Fruit fly (Drosophila melanogaster) whole organism, wandering third instar larva: Measurements from ENCODE around the gene ouib.

Experiments used
- Abd-B ChIP-seq: fragments of >200 bp; optimal IDR thresholded peaks from 2 replicates; lab custom pipeline; 2017; ENCODE audit warnings: missing biosample characterization, missing genetic modification characterization
- CG32264 ChIP-seq: fragments of 200-800 bp; sonication (Bioruptor generic); optimal IDR thresholded peaks from 2 replicates; lab custom pipeline; 2016; ENCODE audit warnings: missing biosample characterization, missing genetic modification characterization
- CG9705 ChIP-seq: fragments of 200-800 bp; sonication (Bioruptor generic); optimal IDR thresholded peaks from 2 replicates; lab custom pipeline; 2018; ENCODE audit warnings: missing biosample characterization, mild to moderate bottlenecking, missing genetic modification characterization
- CrebA ChIP-seq: fragments of 200-800 bp; sonication (Bioruptor generic); optimal IDR thresholded peaks from 2 replicates; lab custom pipeline; 2016; ENCODE audit warnings: missing biosample characterization, mild to moderate bottlenecking, missing genetic modification characterization, borderline replicate concordance
- Dfd ChIP-seq: fragments of >200 bp; optimal IDR thresholded peaks from 2 replicates; lab custom pipeline; 2017; ENCODE audit warnings: missing biosample characterization, missing genetic modification characterization
- Dif ChIP-seq: fragments of 200-275, 200-300 bp; sonication (Bioruptor generic); optimal IDR thresholded peaks from 2 replicates; lab custom pipeline; 2018; ENCODE audit warnings: missing biosample characterization, missing genetic modification characterization; ENCODE audit not compliant: partially characterized antibody
- GATAd ChIP-seq: sonication (Bioruptor generic); optimal IDR thresholded peaks from 2 replicates; lab custom pipeline; 2016; ENCODE audit warnings: missing biosample characterization, missing genetic modification characterization
- HLH106 ChIP-seq: fragments of 200-800 bp; optimal IDR thresholded peaks from 3 replicates; lab custom pipeline; 2019; ENCODE audit warnings: missing biosample characterization, mild to moderate bottlenecking, missing genetic modification characterization, moderate library complexity
- Hnf4 ChIP-seq: fragments of 200-800 bp; sonication (Bioruptor generic); optimal IDR thresholded peaks from 2 replicates; lab custom pipeline; 2016; ENCODE audit warnings: missing biosample characterization, mild to moderate bottlenecking, missing genetic modification characterization
- Hr78 ChIP-seq: fragments of >200 bp; optimal IDR thresholded peaks from 2 replicates; lab custom pipeline; 2017; ENCODE audit warnings: missing biosample characterization, missing genetic modification characterization
- Hr83 ChIP-seq: fragments of 200-300 bp; sonication (Bioruptor generic); optimal IDR thresholded peaks from 2 replicates; lab custom pipeline; 2016; ENCODE audit warnings: missing biosample characterization, mild to moderate bottlenecking, missing genetic modification characterization, moderate library complexity; ENCODE audit not compliant: poor library complexity, severe bottlenecking
- Jra ChIP-seq: sonication (Bioruptor generic); optimal IDR thresholded peaks from 2 replicates; lab custom pipeline; 2016; ENCODE audit warnings: missing biosample characterization, missing genetic modification characterization
- Mio ChIP-seq: sonication (Bioruptor generic); optimal IDR thresholded peaks from 2 replicates; lab custom pipeline; 2016; ENCODE audit warnings: missing biosample characterization, missing genetic modification characterization
- Myc ChIP-seq: fragments of >200 bp; optimal IDR thresholded peaks from 2 replicates; lab custom pipeline; 2017
- N ChIP-seq: fragments of >200 bp; optimal IDR thresholded peaks from 2 replicates; lab custom pipeline; 2018; ENCODE audit warnings: missing biosample characterization, missing external identifiers, missing genetic modification characterization
- OdsH ChIP-seq: fragments of 200-800 bp; sonication (Bioruptor generic); optimal IDR thresholded peaks from 2 replicates; lab custom pipeline; 2016; ENCODE audit warnings: missing biosample characterization, mild to moderate bottlenecking, missing genetic modification characterization
- Rel ChIP-seq, 2 experiments: fragments of 200-800 bp; sonication (Bioruptor generic) in 1 of 2; optimal IDR thresholded peaks; 2 replicates in 1 of 2; 3 replicates in 1 of 2; lab custom pipeline; 2016 to 2019; ENCODE audit warnings: mild to moderate bottlenecking in 2 of 2, missing biosample characterization in 2 of 2, missing genetic modification characterization in 2 of 2, moderate library complexity in 1 of 2
- Sp1 ChIP-seq: fragments of 200-800 bp; sonication (Bioruptor generic); optimal IDR thresholded peaks from 3 replicates; lab custom pipeline; 2019; ENCODE audit warnings: missing biosample characterization, mild to moderate bottlenecking, missing genetic modification characterization, moderate library complexity
- Vsx2 ChIP-seq: fragments of 200-300, 225-300 bp; sonication (Bioruptor generic); optimal IDR thresholded peaks from 2 replicates; lab custom pipeline; 2018; ENCODE audit warnings: missing biosample characterization, missing genetic modification characterization; ENCODE audit not compliant: partially characterized antibody
- br ChIP-seq: fragments of 200-800 bp; sonication (Bioruptor generic); optimal IDR thresholded peaks from 2 replicates; lab custom pipeline; 2016; ENCODE audit warnings: missing biosample characterization, missing genetic modification characterization
- brk ChIP-seq: fragments of 200-800 bp; sonication (Bioruptor generic); optimal IDR thresholded peaks from 2 replicates; lab custom pipeline; 2016; ENCODE audit warnings: missing biosample characterization, mild to moderate bottlenecking, missing genetic modification characterization
- dl ChIP-seq, 2 experiments: fragments of 175-275, 200-275 bp in 1 of 2; fragments of 200-275 bp in 1 of 2; sonication (Bioruptor generic); optimal IDR thresholded peaks; lab custom pipeline; 2018; ENCODE audit warnings: mild to moderate bottlenecking in 2 of 2, missing biosample characterization in 2 of 2, missing genetic modification characterization in 2 of 2, moderate library complexity in 2 of 2; ENCODE audit not compliant: partially characterized antibody in 2 of 2, insufficient read depth in 1 of 2
- dmrt93B ChIP-seq: fragments of 200-800 bp; sonication (Bioruptor generic); optimal IDR thresholded peaks from 2 replicates; lab custom pipeline; 2018; ENCODE audit warnings: missing biosample characterization, mild to moderate bottlenecking, missing genetic modification characterization
- dsf ChIP-seq: sonication (Bioruptor generic); optimal IDR thresholded peaks from 2 replicates; lab custom pipeline; 2016; ENCODE audit warnings: missing biosample characterization, missing genetic modification characterization, borderline replicate concordance
- ey ChIP-seq: fragments of 200-800 bp; sonication (Bioruptor generic); optimal IDR thresholded peaks from 2 replicates; lab custom pipeline; 2016; ENCODE audit warnings: missing biosample characterization, missing genetic modification characterization
- foxo ChIP-seq, 2 experiments: fragments of 200-800 bp; sonication (Bioruptor generic); optimal IDR thresholded peaks; 2 replicates in 1 of 2; 3 replicates in 1 of 2; lab custom pipeline; 2016 to 2017; ENCODE audit warnings: missing biosample characterization in 2 of 2, missing genetic modification characterization in 2 of 2
- fru ChIP-seq: fragments of 200-800 bp; sonication (Bioruptor generic); optimal IDR thresholded peaks from 3 replicates; lab custom pipeline; 2016; ENCODE audit warnings: missing biosample characterization, mild to moderate bottlenecking, missing genetic modification characterization
- h ChIP-seq: fragments of 200-800 bp; sonication (Bioruptor generic); optimal IDR thresholded peaks from 3 replicates; lab custom pipeline; 2016; ENCODE audit warnings: missing biosample characterization, mild to moderate bottlenecking, missing genetic modification characterization
- jim ChIP-seq: fragments of 175-275, 200-325 bp; sonication (Bioruptor generic); optimal IDR thresholded peaks from 2 replicates; lab custom pipeline; 2016; ENCODE audit warnings: missing biosample characterization, mild to moderate bottlenecking, missing genetic modification characterization
- lola ChIP-seq: fragments of >200 bp; optimal IDR thresholded peaks from 2 replicates; lab custom pipeline; 2017; ENCODE audit warnings: missing biosample characterization, missing genetic modification characterization
- pan ChIP-seq: fragments of >200 bp; optimal IDR thresholded peaks from 2 replicates; lab custom pipeline; 2017
- psq ChIP-seq: fragments of 200-800 bp; sonication (Bioruptor generic); optimal IDR thresholded peaks from 3 replicates; lab custom pipeline; 2017; ENCODE audit warnings: missing biosample characterization, mild to moderate bottlenecking, missing genetic modification characterization, moderate library complexity
- rgr ChIP-seq: fragments of 200-800 bp; sonication (Bioruptor generic); optimal IDR thresholded peaks from 3 replicates; lab custom pipeline; 2016; ENCODE audit warnings: missing biosample characterization, mild to moderate bottlenecking, missing genetic modification characterization
- sage ChIP-seq: fragments of 200-800 bp; sonication (Bioruptor generic); optimal IDR thresholded peaks from 2 replicates; lab custom pipeline; 2016; ENCODE audit warnings: missing biosample characterization, mild to moderate bottlenecking, missing genetic modification characterization
- sv ChIP-seq: fragments of 200-800 bp; sonication (Bioruptor generic); optimal IDR thresholded peaks from 3 replicates; lab custom pipeline; 2016; ENCODE audit warnings: missing biosample characterization, missing genetic modification characterization
- tai ChIP-seq: sonication (Bioruptor generic); optimal IDR thresholded peaks from 2 replicates; lab custom pipeline; 2016; ENCODE audit warnings: missing biosample characterization, missing genetic modification characterization
- usp ChIP-seq: fragments of >200 bp; optimal IDR thresholded peaks from 2 replicates; lab custom pipeline; 2017; ENCODE audit warnings: missing biosample characterization, missing genetic modification characterization
- woc ChIP-seq: sonication (Bioruptor generic); optimal IDR thresholded peaks from 2 replicates; lab custom pipeline; 2016; ENCODE audit warnings: missing biosample characterization, mild to moderate bottlenecking, missing genetic modification characterization

ouib gene

dm6 chr3R:8742661-8743060 lies 17.4 kb downstream of the ouib start:
- TF ChIP-seq GATAd, result no peak
- TF ChIP-seq dsf, result no peak
- no peak for TF ChIP-seq Mio (GFP tag; lab: Kevin White, UChicago)
- TF ChIP-seq Abd-B (GFP tag; lab: Kevin White, UChicago), result no peak
- TF ChIP-seq Hr83, result no peak
- no peak for TF ChIP-seq ey (GFP tag; lab: Kevin White, UChicago)
- no peak for TF ChIP-seq brk (GFP tag; lab: Kevin White, UChicago)
- no peak for TF ChIP-seq CG9705
- no peak for TF ChIP-seq woc
- TF ChIP-seq usp, result no peak
- TF ChIP-seq sv (GFP tag; lab: Kevin White, UChicago), result no peak
- TF ChIP-seq Dif (GFP tag; lab: Kevin White, UChicago), result no peak
- no peak for TF ChIP-seq psq (GFP tag; lab: Kevin White, UChicago)
- no peak for TF ChIP-seq Dfd (GFP tag; lab: Kevin White, UChicago)
- TF ChIP-seq tai (GFP tag; lab: Kevin White, UChicago), result no peak
- no peak for TF ChIP-seq Rel (GFP tag; optimal IDR thresholded peaks at IDR 0.05; lab: Kevin White, UChicago)
- TF ChIP-seq Rel (tag; optimal IDR thresholded peaks at IDR 0.05; lab: Kevin White, UChicago), result no peak
- TF ChIP-seq br, result no peak

- TF ChIP-seq dmrt93B, result peak; percentile 19
- peak; percentile 15 for TF ChIP-seq sv (GFP tag; lab: Kevin White, UChicago)
- peak; percentile 60 for TF ChIP-seq h (GFP tag; lab: Kevin White, UChicago)
- peak; percentile 42 for TF ChIP-seq br
- TF ChIP-seq foxo (GFP tag; optimal IDR thresholded peaks at IDR 0.05; lab: Kevin White, UChicago), result peak in 1 of 2 experiments; percentile 53
- TF ChIP-seq Abd-B (GFP tag; lab: Kevin White, UChicago), result no peak
- TF ChIP-seq Dif (GFP tag; lab: Kevin White, UChicago), result no peak
- peak; percentile 47 for TF ChIP-seq fru (GFP tag; lab: Kevin White, UChicago)
- peak; percentile 46 for TF ChIP-seq OdsH (GFP tag; lab: Kevin White, UChicago)
- peak; percentile 12 for TF ChIP-seq psq (GFP tag; lab: Kevin White, UChicago)
- TF ChIP-seq ey (GFP tag; lab: Kevin White, UChicago), result peak; percentile 65
- peak; percentile 52 for TF ChIP-seq HLH106
- TF ChIP-seq rgr (GFP tag; lab: Kevin White, UChicago), result peak; percentile 50
- no peak for TF ChIP-seq Sp1
- peak; percentile 54 for TF ChIP-seq tai (GFP tag; lab: Kevin White, UChicago)
- peak; percentile 54 for TF ChIP-seq Hnf4
- TF ChIP-seq, all 38 proteins: peak for 13
Observed at dm6 chr3R:8744198-8744597, 18.9 kb downstream of the ouib start.

dm6 chr3R:8746354-8746753 lies 21.1 kb downstream of the ouib start:
- no peak for TF ChIP-seq N (GFP tag; lab: Kevin White, UChicago)
- TF ChIP-seq CG9705, result no peak
- TF ChIP-seq Abd-B (GFP tag; lab: Kevin White, UChicago), result no peak
- TF ChIP-seq pan, result no peak
- TF ChIP-seq h (GFP tag; lab: Kevin White, UChicago), result peak; percentile 72
- peak; percentile 41 for TF ChIP-seq dmrt93B
- TF ChIP-seq lola, result no peak
- TF ChIP-seq sv (GFP tag; lab: Kevin White, UChicago), result no peak
- TF ChIP-seq Hr83, result no peak
- TF ChIP-seq tai (GFP tag; lab: Kevin White, UChicago), result no peak
- no peak for TF ChIP-seq dl (GFP tag; optimal IDR thresholded peaks at IDR 0.05; lab: Kevin White, UChicago; ENCODE audit: insufficient read depth in 1 of 2, partially characterized antibody in 2 of 2)
- peak; percentile 72 for TF ChIP-seq psq (GFP tag; lab: Kevin White, UChicago)
- TF ChIP-seq Dfd (GFP tag; lab: Kevin White, UChicago), result no peak
- no peak for TF ChIP-seq usp
- peak; percentile 63 for TF ChIP-seq sage (GFP tag; lab: Kevin White, UChicago)
- peak; percentile 46 for TF ChIP-seq brk (GFP tag; lab: Kevin White, UChicago)
- no peak for TF ChIP-seq jim (GFP tag; lab: Kevin White, UChicago)
- TF ChIP-seq Hnf4, result peak; percentile 74
- TF ChIP-seq Vsx2 (GFP tag; lab: Kevin White, UChicago), result no peak
- TF ChIP-seq dsf, result no peak
- peak; percentile 71 for TF ChIP-seq Sp1
- TF ChIP-seq fru (GFP tag; lab: Kevin White, UChicago), result peak; percentile 78
- no peak for TF ChIP-seq GATAd
- no peak for TF ChIP-seq Mio (GFP tag; lab: Kevin White, UChicago)
- TF ChIP-seq Hr78 (GFP tag; lab: Kevin White, UChicago), result no peak
- peak; percentile 83 for TF ChIP-seq OdsH (GFP tag; lab: Kevin White, UChicago)
- peak; percentile 76 for TF ChIP-seq HLH106
- no peak for TF ChIP-seq CrebA (GFP tag; lab: Kevin White, UChicago)
- TF ChIP-seq foxo (GFP tag; optimal IDR thresholded peaks at IDR 0.05; lab: Kevin White, UChicago), result peak in 1 of 2 experiments; percentile 82
- peak; percentile 80 for TF ChIP-seq rgr (GFP tag; lab: Kevin White, UChicago)
- TF ChIP-seq ey (GFP tag; lab: Kevin White, UChicago), result peak; percentile 62
- peak; percentile 62 for TF ChIP-seq br
- no peak for TF ChIP-seq Rel (GFP tag; optimal IDR thresholded peaks at IDR 0.05; lab: Kevin White, UChicago)
- TF ChIP-seq Rel (tag; optimal IDR thresholded peaks at IDR 0.05; lab: Kevin White, UChicago), result no peak
- no peak for TF ChIP-seq Dif (GFP tag; lab: Kevin White, UChicago)
- TF ChIP-seq Myc, result no peak
- no peak for TF ChIP-seq CG32264
- peak; percentile 22 for TF ChIP-seq Jra
- peak; percentile 56 for TF ChIP-seq woc
